Worm (Caenorhabditis elegans): ENCODE measurements around the gene med-2.
A peak's percentile ranks its signal among the peaks of the same experiment; 100 is the strongest.

med-2 gene

DNA sequence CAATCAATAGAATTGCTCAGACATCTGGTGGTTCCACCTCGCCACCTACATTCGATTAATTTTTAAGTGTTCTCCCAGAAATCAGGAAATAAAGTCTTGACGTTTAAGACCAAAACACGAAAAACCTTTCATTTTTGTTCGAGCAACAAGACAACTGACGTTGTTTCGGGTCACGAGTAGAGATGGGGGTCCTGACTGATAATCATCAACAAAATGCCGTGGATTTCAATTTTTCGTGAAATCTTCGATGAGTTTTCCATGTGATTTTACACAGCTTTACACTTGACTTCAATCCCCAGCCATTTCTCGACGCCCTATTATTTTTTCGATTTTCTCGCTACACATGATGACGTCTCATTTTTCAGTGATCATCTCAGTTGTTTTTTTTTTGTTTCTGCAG is 13.2 kb upstream of the med-2 start:
- peak; percentile 6 for TF ChIP-seq unc-55 (GFP tag; optimal IDR thresholded peaks at IDR 0.05)
- TF ChIP-seq pha-4 (tag; optimal IDR thresholded peaks at IDR 0.05), result no peak

DNA sequence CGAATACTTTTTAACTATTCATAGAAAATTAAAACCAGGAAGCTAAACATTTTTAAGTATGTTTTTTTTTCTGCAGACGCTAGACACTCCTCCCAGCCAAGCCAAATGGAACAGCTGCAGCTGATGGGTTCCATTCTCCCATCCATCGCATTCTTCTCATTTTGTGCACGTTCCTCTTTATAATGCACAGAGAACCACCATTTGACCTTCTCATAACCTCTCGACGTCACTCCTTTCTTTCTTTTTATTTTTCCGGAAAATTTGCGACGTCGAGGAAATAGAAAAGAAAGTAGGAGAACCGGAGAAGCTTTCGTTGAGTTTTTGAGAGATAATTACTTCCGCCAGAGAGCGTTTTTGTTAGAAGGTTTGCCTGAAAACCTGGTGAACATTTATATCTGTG is 12.6 kb upstream of the med-2 start:
- TF ChIP-seq ceh-6 (GFP tag; optimal IDR thresholded peaks at IDR 0.05) (no peak), nfya-1 (tag; optimal IDR thresholded peaks at IDR 0.05) (no peak), elt-4 (tag; optimal IDR thresholded peaks at IDR 0.05) (no peak), hlh-13 (GFP tag; optimal IDR thresholded peaks at IDR 0.05) (no peak), sox-2 (GFP tag; IDR thresholded peaks at IDR 0.05) (no peak), ama-1 (optimal IDR thresholded peaks at IDR 0.05) (no peak), ceh-30 (tag; optimal IDR thresholded peaks at IDR 0.05) (no peak), ceh-24 (tag; optimal IDR thresholded peaks at IDR 0.05) (no peak), fkh-10 (GFP tag; optimal IDR thresholded peaks at IDR 0.05) (no peak), pat-9 (tag; optimal IDR thresholded peaks at IDR 0.05) (no peak), ttx-3 (tag; optimal IDR thresholded peaks at IDR 0.05) (no peak)

DNA sequence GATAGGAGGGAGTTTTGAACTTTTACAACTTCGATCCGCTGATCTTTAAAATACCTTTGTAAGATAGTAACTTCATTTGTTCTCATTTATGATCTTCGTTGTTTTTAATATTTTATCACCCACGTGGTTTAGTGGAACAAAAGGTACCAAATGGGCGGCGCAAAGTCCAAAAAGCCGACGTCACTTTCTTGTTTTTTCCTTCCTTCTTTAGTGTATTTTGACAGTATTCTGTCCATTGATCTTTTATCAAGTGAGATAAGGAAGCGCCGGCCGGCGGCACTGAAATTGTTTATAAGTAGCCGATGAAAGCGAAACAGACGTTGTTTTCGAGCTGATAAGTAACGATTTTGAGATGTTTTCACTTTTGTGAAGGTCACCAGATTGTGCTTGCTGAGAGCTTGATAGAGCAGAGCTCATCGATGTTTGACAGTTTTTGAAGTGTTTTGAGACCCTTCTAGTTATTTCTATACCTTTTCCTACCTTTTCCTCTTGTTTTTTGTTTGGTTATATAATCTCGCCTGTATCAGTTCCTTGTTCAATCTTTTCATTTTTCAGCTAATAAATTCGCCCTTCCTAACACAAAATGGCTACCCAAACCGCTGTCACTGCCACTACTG is 11.7 kb upstream of the med-2 start, which contains the start of gene K04C2.3:
Gene K04C2.3 (plus strand): TSS at position 556 of the 617 bp plus-strand sequence.
- no peak for TF ChIP-seq che-1 (tag; optimal IDR thresholded peaks at IDR 0.05)
- TF ChIP-seq ceh-2 (tag; optimal IDR thresholded peaks at IDR 0.05), result no peak
- TF ChIP-seq elt-4 (tag; optimal IDR thresholded peaks at IDR 0.05), result no peak

- no peak for TF ChIP-seq Y22D7AL.16 (tag; optimal IDR thresholded peaks at IDR 0.05)
- no peak for TF ChIP-seq hlh-15 (tag; optimal IDR thresholded peaks at IDR 0.05)
- no peak for TF ChIP-seq ceh-48 (tag; optimal IDR thresholded peaks at IDR 0.05)
- no peak for TF ChIP-seq ceh-18 (tag; optimal IDR thresholded peaks at IDR 0.05)
- no peak for TF ChIP-seq ceh-34 (tag; optimal IDR thresholded peaks at IDR 0.05)
- TF ChIP-seq syd-9 (tag; optimal IDR thresholded peaks at IDR 0.05), result no peak
- TF ChIP-seq unc-86 (tag; optimal IDR thresholded peaks at IDR 0.05), result no peak
- no peak for TF ChIP-seq C38D4.7 (GFP tag; optimal IDR thresholded peaks at IDR 0.05)
- TF ChIP-seq ceh-24 (tag; optimal IDR thresholded peaks at IDR 0.05), result no peak
- no peak for TF ChIP-seq pha-2 (tag; optimal IDR thresholded peaks at IDR 0.05)
- TF ChIP-seq mec-3 (tag; optimal IDR thresholded peaks at IDR 0.05; ENCODE audit: borderline replicate concordance), result no peak
- no peak for TF ChIP-seq T23F11.4 (GFP tag; optimal IDR thresholded peaks at IDR 0.05)
- TF ChIP-seq tbx-7 (tag; optimal IDR thresholded peaks at IDR 0.05), result no peak
- TF ChIP-seq dmd-4 (tag; optimal IDR thresholded peaks at IDR 0.05; ENCODE audit: borderline replicate concordance), result no peak
- no peak for TF ChIP-seq fkh-6 (tag; optimal IDR thresholded peaks at IDR 0.05)
- TF ChIP-seq ets-4 (tag; optimal IDR thresholded peaks at IDR 0.05), result no peak
- TF ChIP-seq npax-4 (tag; optimal IDR thresholded peaks at IDR 0.05), result no peak
Observed at ce11 chrIII:6873724-6874123, 10.6 kb upstream of the med-2 start.

DNA sequence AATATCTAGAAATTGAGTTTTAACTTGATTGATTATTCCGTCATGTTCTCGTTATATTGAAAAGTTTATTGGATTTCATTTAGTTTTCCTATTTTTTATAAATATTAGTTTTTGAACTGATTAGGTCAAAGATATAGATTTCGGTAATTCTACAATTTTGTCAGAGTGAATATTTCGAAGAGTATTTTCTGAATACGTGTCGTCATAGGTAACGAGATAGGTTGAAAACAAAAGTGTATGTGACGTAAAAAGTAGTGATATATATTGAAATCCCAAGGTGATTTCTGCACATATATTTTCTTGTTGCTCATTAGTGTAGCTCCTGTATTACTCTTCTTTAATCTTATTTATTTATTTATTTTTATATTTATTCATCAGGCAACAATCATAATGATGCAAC is 3.5 kb upstream of the med-2 start, which contains the start of gene K04C2.7:
Gene K04C2.7 (plus strand): TSS at position 301 of the 400 bp plus-strand sequence.
- TF ChIP-seq dve-1 (tag; optimal IDR thresholded peaks at IDR 0.05), result no peak
- TF ChIP-seq lin-11 (tag; optimal IDR thresholded peaks at IDR 0.05), result no peak
- no peak for TF ChIP-seq pqm-1 (tag; optimal IDR thresholded peaks at IDR 0.05)
- TF ChIP-seq fkh-6 (tag; optimal IDR thresholded peaks at IDR 0.05), result no peak
- no peak for TF ChIP-seq unc-42 (tag; optimal IDR thresholded peaks at IDR 0.05)
